Fruit fly (Drosophila melanogaster): ENCODE data around the gene dpp.

DNA sequence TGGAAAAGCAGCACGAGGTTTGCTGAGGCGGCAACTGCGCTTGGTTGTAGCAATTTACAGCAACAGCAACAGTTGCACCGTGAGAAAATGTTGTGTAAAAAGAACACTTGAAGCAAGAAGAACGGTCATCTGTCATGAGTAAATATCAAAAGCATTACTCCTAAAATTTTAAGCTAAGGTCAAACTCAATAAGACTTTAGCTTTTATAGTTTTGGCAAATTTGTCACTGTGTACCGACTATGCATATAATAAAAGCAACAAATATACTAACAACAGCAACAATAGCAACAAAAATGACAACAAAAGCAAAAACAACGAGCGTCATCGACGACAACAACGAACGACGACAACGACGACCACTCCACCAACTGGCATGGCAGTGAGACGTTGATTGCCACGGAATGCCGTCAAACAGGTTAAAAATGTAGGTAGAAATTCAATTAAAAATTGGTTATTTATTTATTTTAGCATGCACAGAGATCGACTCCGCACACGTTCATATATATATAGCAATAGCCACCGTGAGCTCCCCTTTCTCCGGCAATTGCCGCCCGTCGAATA, 5.4 kb downstream of the dpp start:
- TF ChIP-seq CTCF (optimal IDR thresholded peaks at IDR 0.05) (no peak), CG8478 (optimal IDR thresholded peaks at IDR 0.05) (no peak)

Data from S2 (cell line).